Fruit fly (Drosophila melanogaster): ENCODE results near the gene CG14275.
A peak's percentile ranks its signal among the peaks of the same experiment; 100 is the strongest.

CG14275 gene

dm6 chr2L:8319858-8320525 is 7.3 kb upstream of the CG14275 start, which contains the start of the genes mtsh and strat (continued):
- TF ChIP-seq CG7556 (GFP tag; optimal IDR thresholded peaks at IDR 0.05) = peak; percentile 54
- TF ChIP-seq Mrtf (GFP tag; IDR thresholded peaks at IDR 0.05) = no peak
- TF ChIP-seq bcd (GFP tag; optimal IDR thresholded peaks at IDR 0.05) = peak; percentile 75
- TF ChIP-seq CG12744 (GFP tag; optimal IDR thresholded peaks at IDR 0.05) = no peak
- TF ChIP-seq CG15514 (GFP tag; optimal IDR thresholded peaks at IDR 0.05) = peak; percentile 83
- peak; percentile 70 for TF ChIP-seq CG2712 (tag; optimal IDR thresholded peaks at IDR 0.05)
- TF ChIP-seq Dp (GFP tag; optimal IDR thresholded peaks at IDR 0.05) = peak; percentile 85
- peak; percentile 71 for TF ChIP-seq CG13287 (GFP tag; IDR thresholded peaks at IDR 0.05; ENCODE audit: partially characterized antibody)
- no peak for TF ChIP-seq CG18011 (GFP tag; optimal IDR thresholded peaks at IDR 0.05)
- peak; percentile 45 for TF ChIP-seq Mad (GFP tag; optimal IDR thresholded peaks at IDR 0.05)
- TF ChIP-seq sisA (GFP tag; IDR thresholded peaks at IDR 0.05) = no peak
- TF ChIP-seq CG4404 (GFP tag; IDR thresholded peaks at IDR 0.05) = 0 out of 2 replicates have a peak, but pooled peaks have one; percentile 23
- TF ChIP-seq CG13424 (tag; optimal IDR thresholded peaks at IDR 0.05) = no peak
- TF ChIP-seq CG11723 (GFP tag; optimal IDR thresholded peaks at IDR 0.05) = peak; percentile 32
- TF ChIP-seq CG11085 (GFP tag; IDR thresholded peaks at IDR 0.05) = peak; percentile 21; the same call in 1 of the 2 replicates
- TF ChIP-seq CG1792 (GFP tag; optimal IDR thresholded peaks at IDR 0.05) = peak; percentile 51
- TF ChIP-seq CG18619 (GFP tag; optimal IDR thresholded peaks at IDR 0.05) = peak; percentile 31
- peak; percentile 74 for TF ChIP-seq CG1603 (tag; optimal IDR thresholded peaks at IDR 0.05)
- no peak for TF ChIP-seq grau (tag; optimal IDR thresholded peaks at IDR 0.05)
- peak; percentile 74 for TF ChIP-seq Myb (GFP tag; optimal IDR thresholded peaks at IDR 0.05)
- TF ChIP-seq Dip3 (GFP tag; optimal IDR thresholded peaks at IDR 0.05) = peak; percentile 23
- peak; percentile 6 for TF ChIP-seq CG2875 (GFP tag; optimal IDR thresholded peaks at IDR 0.05)
- peak; percentile 94 for TF ChIP-seq Ets65A (GFP tag)
- TF ChIP-seq CG6813 (GFP tag; optimal IDR thresholded peaks at IDR 0.05) = peak; percentile 63
- TF ChIP-seq emc (GFP tag; optimal IDR thresholded peaks at IDR 0.05) = no peak
- TF ChIP-seq nau (GFP tag; optimal IDR thresholded peaks at IDR 0.05) = no peak
- peak; percentile 76 for TF ChIP-seq vvl (GFP tag; IDR thresholded peaks at IDR 0.05)
- TF ChIP-seq Sry-δ (GFP tag; optimal IDR thresholded peaks at IDR 0.05) = peak; percentile 62
- TF ChIP-seq btn (GFP tag; optimal IDR thresholded peaks at IDR 0.05) = no peak
- TF ChIP-seq odd (GFP tag; optimal IDR thresholded peaks at IDR 0.05) = no peak
- peak; percentile 45 for TF ChIP-seq kni (GFP tag; optimal IDR thresholded peaks at IDR 0.05)
- TF ChIP-seq CG10959 (GFP tag; IDR thresholded peaks at IDR 0.05) = no peak
- peak; percentile 18 for TF ChIP-seq Spps (tag; optimal IDR thresholded peaks at IDR 0.05)
- peak; percentile 59 for TF ChIP-seq CG2120 (GFP tag; optimal IDR thresholded peaks at IDR 0.05)
- TF ChIP-seq ind (GFP tag; optimal IDR thresholded peaks at IDR 0.05) = peak; percentile 40
- peak; percentile 21 for TF ChIP-seq CG10209 (GFP tag; optimal IDR thresholded peaks at IDR 0.05)
- peak; percentile 74 for TF ChIP-seq zfh1 (GFP tag; IDR thresholded peaks at IDR 0.05)
- TF ChIP-seq Rfx (GFP tag; IDR thresholded peaks at IDR 0.05) = peak; percentile 76
- TF ChIP-seq peb (GFP tag; IDR thresholded peaks at IDR 0.05) = peak; percentile 31; the same call in 1 of the 2 replicates
- TF ChIP-seq Lpt (GFP tag; optimal IDR thresholded peaks at IDR 0.05) = no peak
- TF ChIP-seq CG1602 (GFP tag; optimal IDR thresholded peaks at IDR 0.05) = no peak
- TF ChIP-seq CG33557 (GFP tag; optimal IDR thresholded peaks at IDR 0.05) = peak; percentile 59
- peak; percentile 66 for TF ChIP-seq CG4328 (GFP tag; optimal IDR thresholded peaks at IDR 0.05)
- TF ChIP-seq CG11695 (GFP tag; IDR thresholded peaks at IDR 0.05) = no peak
- TF ChIP-seq CG1233 (GFP tag; optimal IDR thresholded peaks at IDR 0.05) = peak; percentile 65
- TF ChIP-seq dysf (GFP tag; IDR thresholded peaks at IDR 0.05) = peak; percentile 45; the same call in 2 of the 3 replicates
- TF ChIP-seq Hey (tag; optimal IDR thresholded peaks at IDR 0.05) = no peak
- no peak for TF ChIP-seq ftz-f1 (GFP tag; optimal IDR thresholded peaks at IDR 0.05)
- TF ChIP-seq nom (GFP tag; optimal IDR thresholded peaks at IDR 0.05) = peak; percentile 45
- TF ChIP-seq p53 (GFP tag; optimal IDR thresholded peaks at IDR 0.05) = peak; percentile 51

Data from whole organism, embryonic.